Fruit fly (Drosophila melanogaster) whole organism, prepupa: ENCODE measurements around the gene CG9643.
A peak's percentile ranks its signal among the peaks of the same experiment; 100 is the strongest.

Source experiments
- CG15336 ChIP-seq: fragments of 200-800 bp; sonication (Bioruptor generic); IDR thresholded peaks from 2 replicates; pipeline ENCODE4 v1.3.6; 2022; ENCODE audit warnings: missing biosample characterization, missing genetic modification characterization
- CG1621 ChIP-seq: fragments of 200-800 bp; sonication (Bioruptor generic); optimal IDR thresholded peaks from 3 replicates; lab custom pipeline; 2018; ENCODE audit warnings: missing biosample characterization, mild to moderate bottlenecking, missing genetic modification characterization
- CG32006 ChIP-seq: fragments of 200-800 bp; sonication (Bioruptor generic); optimal IDR thresholded peaks from 3 replicates; lab custom pipeline; 2017; ENCODE audit warnings: missing biosample characterization, mild to moderate bottlenecking, missing genetic modification characterization
- CG3919 ChIP-seq: fragments of 200-800 bp; sonication (Bioruptor generic); optimal IDR thresholded peaks from 3 replicates; lab custom pipeline; 2016; ENCODE audit warnings: missing biosample characterization, missing genetic modification characterization
- CG7368 ChIP-seq: fragments of 200-800 bp; sonication (Bioruptor generic); optimal IDR thresholded peaks from 3 replicates; lab custom pipeline; 2016; ENCODE audit warnings: missing biosample characterization, missing genetic modification characterization
- CG8319 ChIP-seq: fragments of 200-800 bp; sonication (Bioruptor generic); optimal IDR thresholded peaks from 3 replicates; lab custom pipeline; 2016; ENCODE audit warnings: missing biosample characterization, missing genetic modification characterization
- Ets21C ChIP-seq: fragments of 200-800 bp; sonication (Bioruptor generic); optimal IDR thresholded peaks from 3 replicates; lab custom pipeline; 2016; ENCODE audit warnings: missing biosample characterization, missing genetic modification characterization
- Ets96B ChIP-seq: fragments of 200-800 bp; optimal IDR thresholded peaks from 2 replicates; lab custom pipeline; 2019; ENCODE audit warnings: missing biosample characterization, mild to moderate bottlenecking, missing genetic modification characterization, moderate library complexity
- Gug ChIP-seq: fragments of 200-800 bp; sonication (Bioruptor generic); IDR thresholded peaks from 2 replicates; pipeline ENCODE4 v1.3.6; 2022; ENCODE audit warnings: missing biosample characterization, missing genetic modification characterization
- dac ChIP-seq: fragments of 200-800 bp; sonication (Bioruptor generic); optimal IDR thresholded peaks from 2 replicates; lab custom pipeline; 2017; ENCODE audit warnings: missing biosample characterization, mild to moderate bottlenecking, missing genetic modification characterization
- esn ChIP-seq: fragments of 200-800 bp; sonication (Bioruptor generic); optimal IDR thresholded peaks from 2 replicates; lab custom pipeline; 2016; ENCODE audit warnings: missing biosample characterization, mild to moderate bottlenecking, missing genetic modification characterization, moderate library complexity
- vri ChIP-seq: fragments of 200-800 bp; sonication (Bioruptor generic); optimal IDR thresholded peaks from 3 replicates; lab custom pipeline; 2016; ENCODE audit warnings: missing biosample characterization, mild to moderate bottlenecking, missing genetic modification characterization

DNA sequence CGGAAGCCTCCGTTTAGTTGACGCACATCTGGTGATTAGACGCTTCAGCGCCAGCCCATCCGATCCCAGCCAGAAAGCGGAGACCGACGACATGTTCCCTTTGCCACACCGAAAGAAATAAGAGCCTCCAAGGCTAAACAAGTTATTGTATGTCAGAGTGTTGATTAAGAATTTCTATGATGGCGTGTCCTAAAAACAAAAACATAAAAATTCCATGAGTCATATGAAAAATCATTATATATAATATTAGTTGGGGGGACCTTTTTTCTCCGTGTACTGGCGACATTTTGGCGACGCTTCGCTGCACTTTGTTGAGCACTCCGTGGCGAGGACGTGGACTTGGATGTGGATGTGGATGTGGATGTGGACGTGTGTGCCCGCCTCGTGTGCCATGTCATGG, 33.7 kb upstream of the CG9643 start:
- TF ChIP-seq vri (GFP tag; lab: Kevin White, UChicago) = peak; percentile 12
- peak; percentile 53 for TF ChIP-seq esn
- peak; percentile 64 for TF ChIP-seq Gug
- no peak for TF ChIP-seq CG8319
- no peak for TF ChIP-seq Ets21C (GFP tag; lab: Kevin White, UChicago)
- TF ChIP-seq CG7368 (GFP tag; lab: Kevin White, UChicago) = no peak
- TF ChIP-seq Ets96B (tag; lab: Kevin White, UChicago) = peak; percentile 46
- peak; percentile 21 for TF ChIP-seq CG1621 (tag; lab: Kevin White, UChicago)
- TF ChIP-seq CG32006 (GFP tag; lab: Kevin White, UChicago) = peak; percentile 86
- TF ChIP-seq dac = peak; percentile 42
- peak; percentile 70 for TF ChIP-seq CG3919
- TF ChIP-seq CG15336 (GFP tag; lab: Robert Waterston, UW) = peak; percentile 70
